Worm (Caenorhabditis elegans) whole organism, young adult: ENCODE measurements around the gene srbc-13.

Source experiments
- B0336.3 ChIP-seq: fragments of 200-800 bp; sonication (Bioruptor generic); IDR thresholded peaks from 2 replicates; pipeline ENCODE4 v1.3.6; 2022; ENCODE audit warnings: missing genetic modification characterization, missing compliant biosample characterization
- F39B2.1 ChIP-seq: fragments of 200-800 bp; sonication (Bioruptor generic); IDR thresholded peaks from 2 replicates; pipeline ENCODE4 v1.3.6; 2022; ENCODE audit warnings: missing genetic modification reagents, missing genetic modification characterization, missing compliant biosample characterization
- attf-3 ChIP-seq: fragments of 200-800 bp; sonication (Bioruptor generic); conservative IDR thresholded peaks from 2 replicates; pipeline ENCODE4 v1.3.6; 2022; ENCODE audit warnings: missing genetic modification reagents, missing genetic modification characterization, missing compliant biosample characterization
- dox-1 ChIP-seq: fragments of 200-800 bp; sonication (Bioruptor generic); IDR thresholded peaks from 2 replicates; pipeline ENCODE4 v1.3.6; 2022; ENCODE audit warnings: missing genetic modification reagents, missing genetic modification characterization, missing compliant biosample characterization
- dpff-1 ChIP-seq: sonication (generic microtip); optimal IDR thresholded peaks from 2 replicates; lab custom pipeline; 2017; ENCODE audit warnings: mild to moderate bottlenecking, missing genetic modification characterization, missing compliant biosample characterization
- lag-1 ChIP-seq: fragments of 200-800 bp; sonication (Bioruptor generic); IDR thresholded peaks from 2 replicates; pipeline ENCODE4 v1.3.6; 2022; ENCODE audit warnings: missing genetic modification reagents, missing genetic modification characterization, missing compliant biosample characterization
- nhr-27 ChIP-seq: fragments of 200-800 bp; sonication (Bioruptor generic); optimal IDR thresholded peaks from 2 replicates; lab custom pipeline; 2018; ENCODE audit warnings: mild to moderate bottlenecking, missing genetic modification characterization, moderate library complexity, missing compliant biosample characterization
- rcor-1 ChIP-seq: fragments of 200-800 bp; sonication (Bioruptor generic); IDR thresholded peaks from 2 replicates; pipeline ENCODE4 v1.3.6; 2022; ENCODE audit warnings: missing genetic modification reagents, missing genetic modification characterization, missing compliant biosample characterization
- rpc-1 ChIP-seq, 2 experiments: fragments of 150-350 bp in 1 of 2; sonication (generic microtip) in 1 of 2; optimal IDR thresholded peaks; 2 replicates each; lab custom pipeline; 2014 to 2018; ENCODE audit warnings: missing biosample characterization in 1 of 2, missing genetic modification characterization in 1 of 2, missing genetic modification reagents in 1 of 2, missing genotype in 1 of 2
- ztf-26 ChIP-seq: sonication (generic microtip); optimal IDR thresholded peaks from 2 replicates; lab custom pipeline; 2017; ENCODE audit warnings: missing genetic modification characterization, missing compliant biosample characterization

srbc-13 gene

DNA sequence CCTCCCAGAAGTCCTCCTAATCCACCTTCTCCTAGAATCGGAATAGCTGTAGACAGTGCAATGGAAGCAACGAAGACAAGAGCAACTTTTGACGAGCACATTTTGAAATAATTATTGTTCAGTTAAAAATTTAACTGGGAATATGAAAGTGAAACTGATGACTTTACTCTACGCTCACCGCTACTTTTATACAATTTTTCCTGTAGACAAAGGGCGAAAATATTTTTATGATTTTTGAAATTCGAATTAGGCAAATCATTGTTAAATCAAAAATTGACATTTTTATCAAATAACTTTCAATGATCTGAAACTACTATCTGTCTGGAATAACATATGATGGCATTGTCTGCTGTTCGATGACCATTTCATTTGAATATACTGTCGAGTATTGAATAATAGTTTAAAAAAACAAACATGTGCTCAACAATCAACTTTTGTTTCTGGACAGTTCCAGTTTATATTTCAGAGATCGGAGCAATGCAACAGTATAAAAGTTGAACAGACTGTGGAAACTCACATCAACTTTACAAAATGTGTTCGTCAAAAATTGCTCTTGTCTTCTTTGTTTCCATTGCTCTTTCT is 45.9 kb downstream of the srbc-13 start, which contains the start of the genes srlf-23 and srlf-20:
Gene srlf-23 (minus strand): TSS at position 101 of the 582 bp plus-strand sequence.
Gene srlf-20 (plus strand): TSS at position 532 of the 582 bp plus-strand sequence.
- TF ChIP-seq F39B2.1 (GFP tag; lab: Robert Waterston, UW) (no peak), ztf-26 (no peak), nhr-27 (tag; lab: Kevin White, UChicago) (no peak), lag-1 (GFP tag; lab: Robert Waterston, UW) (no peak), attf-3 (no peak), rcor-1 (no peak), rpc-1 (optimal IDR thresholded peaks at IDR 0.05; lab: Kevin White, UChicago) (no peak), rpc-1 (tag; optimal IDR thresholded peaks at IDR 0.05; lab: Kevin White, UChicago) (no peak), dox-1 (no peak), B0336.3 (GFP tag; lab: Robert Waterston, UW) (no peak), dpff-1 (tag; lab: Kevin White, UChicago) (no peak)
